Fruit fly (Drosophila melanogaster) S2 (cell line): ENCODE results near the gene CG32533.

Experiments
- CG8478 ChIP-seq: fragments of >200 bp; optimal IDR thresholded peaks from 2 replicates; lab custom pipeline; 2018
- CTCF ChIP-seq, 2 experiments: fragments of >200 bp; optimal IDR thresholded peaks; 2 replicates each; lab custom pipeline; 2018

- TF ChIP-seq CG8478 (lab: Kevin White, UChicago) = no peak
- TF ChIP-seq CTCF (optimal IDR thresholded peaks at IDR 0.05; lab: Kevin White, UChicago) = no peak
Measured at dm6 chrX:19491984-19492584, 12.9 kb upstream of the CG32533 start, which contains the start of the genes pcm and ND-18.
